Worm (Caenorhabditis elegans) whole organism, early embryonic: ENCODE measurements around the gene F36H9.5.

ENCODE experiments used
- B0310.2 ChIP-seq: sonication (generic microtip); optimal IDR thresholded peaks from 2 replicates; lab custom pipeline; 2016; ENCODE audit warnings: mild to moderate bottlenecking, missing genetic modification characterization, missing compliant biosample characterization
- F13C5.2 ChIP-seq: sonication (generic microtip); optimal IDR thresholded peaks from 2 replicates; lab custom pipeline; 2017; ENCODE audit warnings: mild to moderate bottlenecking, missing genetic modification characterization, inconsistent platforms, missing compliant biosample characterization
- ama-1 ChIP-seq: fragments of 150-350 bp; optimal IDR thresholded peaks from 2 replicates; lab custom pipeline; 2014
- ceh-36 ChIP-seq: sonication (generic microtip); optimal IDR thresholded peaks from 2 replicates; lab custom pipeline; 2016; ENCODE audit warnings: missing genetic modification characterization, inconsistent platforms, missing compliant biosample characterization
- ets-7 ChIP-seq: sonication (generic microtip); optimal IDR thresholded peaks from 2 replicates; lab custom pipeline; 2016; ENCODE audit warnings: missing genotype, missing genetic modification characterization, missing compliant biosample characterization
- flt-1 ChIP-seq: fragments of 200-800 bp; sonication (Bioruptor generic); IDR thresholded peaks from 2 replicates; pipeline ENCODE4 v1.3.6; 2022; ENCODE audit warnings: missing genetic modification characterization, missing compliant biosample characterization
- hnd-1 ChIP-seq: sonication (generic microtip); optimal IDR thresholded peaks from 2 replicates; lab custom pipeline; 2016; ENCODE audit warnings: missing genetic modification characterization, missing compliant biosample characterization
- pes-1 ChIP-seq: fragments of 200-800 bp; sonication (Bioruptor generic); IDR thresholded peaks from 2 replicates; pipeline ENCODE4 v1.3.6; 2022; ENCODE audit warnings: missing genetic modification reagents, missing genetic modification characterization, missing compliant biosample characterization

- TF ChIP-seq ets-7 (tag; lab: Kevin White, UChicago) = no peak
- TF ChIP-seq pes-1 = no peak
- no peak for TF ChIP-seq ceh-36 (tag; lab: Kevin White, UChicago)
- no peak for TF ChIP-seq B0310.2 (tag; lab: Kevin White, UChicago)
- no peak for TF ChIP-seq flt-1
- no peak for TF ChIP-seq F13C5.2 (tag; lab: Kevin White, UChicago)
- TF ChIP-seq ama-1 (lab: Kevin White, UChicago) = no peak
- TF ChIP-seq hnd-1 = no peak
These were observed 38.9 kb upstream of the F36H9.5 start for ce11 chrV:1820749-1821148.
